Worm (Caenorhabditis elegans) whole organism, L4/young adult: ENCODE measurements around the gene oac-10.

Experiments used
- W03F9.2 ChIP-seq: fragments of 150-350 bp; optimal IDR thresholded peaks from 2 replicates; lab custom pipeline; 2014; ENCODE audit warnings: missing biosample characterization, missing genetic modification characterization
- him-1 ChIP-seq: sonication (generic microtip); optimal IDR thresholded peaks from 2 replicates; lab custom pipeline; 2016; ENCODE audit warnings: missing genotype, missing genetic modification reagents, missing genetic modification characterization, missing compliant biosample characterization

DNA sequence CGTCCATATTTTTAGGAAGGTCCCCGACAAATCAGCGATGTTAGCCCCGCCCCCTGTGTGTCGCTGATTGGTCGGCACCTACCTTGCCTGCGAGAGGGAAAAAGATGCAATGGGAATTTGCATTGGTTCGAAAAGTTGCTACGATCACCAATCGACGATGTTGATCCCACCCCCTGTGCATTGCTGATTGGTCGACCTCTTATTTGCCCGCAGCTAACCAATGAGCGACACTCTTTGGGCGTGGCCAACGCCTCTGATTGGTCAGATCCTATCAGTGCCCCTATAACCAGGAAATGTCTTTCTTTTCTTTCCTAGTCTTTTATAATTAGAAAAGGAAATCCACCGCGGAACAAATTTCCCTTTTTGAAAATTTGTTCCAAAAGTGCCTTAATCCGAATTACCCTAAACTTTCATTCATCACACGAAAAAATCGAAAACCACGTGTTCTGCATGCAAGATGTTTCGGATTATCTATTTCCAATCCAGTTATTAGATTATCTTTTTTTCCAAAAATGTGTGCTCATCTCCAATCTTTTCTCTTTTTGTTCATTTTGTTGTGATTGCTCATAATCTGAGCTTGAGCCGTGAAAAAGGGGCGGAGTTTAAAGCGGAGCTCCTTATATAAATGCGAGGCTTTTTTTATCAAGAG lies 48.4 kb downstream of the oac-10 start:
- no peak for TF ChIP-seq W03F9.2 (tag; lab: Kevin White, UChicago)
- no peak for TF ChIP-seq him-1 (tag; lab: Kevin White, UChicago)
